Worm (Caenorhabditis elegans) whole organism, L3 larva: ENCODE measurements around the gene nas-29.

ENCODE experiments used
- ama-1 ChIP-seq: fragments of 150-350 bp; optimal IDR thresholded peaks from 2 replicates; lab custom pipeline; 2018
- elt-1 ChIP-seq: fragments of 150-350 bp; optimal IDR thresholded peaks from 2 replicates; lab custom pipeline; 2014; ENCODE audit warnings: missing biosample characterization, missing genetic modification characterization
- elt-2 ChIP-seq: sonication (generic microtip); optimal IDR thresholded peaks from 2 replicates; lab custom pipeline; 2016; ENCODE audit warnings: missing genetic modification reagents, mild to moderate bottlenecking, missing genetic modification characterization, missing compliant biosample characterization
- elt-3 ChIP-seq, 3 experiments: fragments of 150-350 bp in 1 of 3; sonication (generic microtip) in 2 of 3; optimal IDR thresholded peaks; 2 replicates in 2 of 3; 4 replicates in 1 of 3; lab custom pipeline; 2014 to 2017; ENCODE audit warnings: missing biosample characterization in 3 of 3, missing genetic modification characterization in 3 of 3
- fkh-10 ChIP-seq: sonication (generic microtip); optimal IDR thresholded peaks from 2 replicates; lab custom pipeline; 2017; ENCODE audit warnings: missing biosample characterization, missing genetic modification reagents, missing genetic modification characterization
- jun-1 ChIP-seq: fragments of 150-350 bp; optimal IDR thresholded peaks from 2 replicates; lab custom pipeline; 2014; ENCODE audit warnings: missing biosample characterization, missing genetic modification reagents, missing genetic modification characterization
- lin-15B ChIP-seq: fragments of 150-350 bp; optimal IDR thresholded peaks from 2 replicates; lab custom pipeline; 2014; ENCODE audit warnings: missing biosample characterization, missing genetic modification characterization
- nhr-237 ChIP-seq: fragments of 150-350 bp; optimal IDR thresholded peaks from 2 replicates; lab custom pipeline; 2014; ENCODE audit warnings: missing biosample characterization, missing genetic modification characterization
- tbx-2 ChIP-seq: sonication (generic microtip); optimal IDR thresholded peaks from 2 replicates; lab custom pipeline; 2016; ENCODE audit warnings: mild to moderate bottlenecking, missing genetic modification characterization, missing compliant biosample characterization
- unc-39 ChIP-seq: sonication (generic microtip); optimal IDR thresholded peaks from 4 replicates; lab custom pipeline; 2017; ENCODE audit warnings: missing biosample characterization, missing genetic modification characterization
- ztf-11 ChIP-seq: fragments of 150-350 bp; optimal IDR thresholded peaks from 2 replicates; lab custom pipeline; 2014; ENCODE audit warnings: missing biosample characterization, missing genetic modification characterization

ce11 chrII:5156983-5157382, 15.1 kb upstream of the nas-29 start, which contains the start of gene msp-45:
- TF ChIP-seq elt-2 (tag; lab: Kevin White, UChicago) (no peak), lin-15B (tag; lab: Kevin White, UChicago) (no peak), ztf-11 (tag; lab: Kevin White, UChicago) (no peak), unc-39 (tag; lab: Kevin White, UChicago) (no peak), tbx-2 (tag; lab: Kevin White, UChicago) (no peak), elt-3 (tag; optimal IDR thresholded peaks at IDR 0.05; lab: Kevin White, UChicago) (no peak), nhr-237 (no peak), jun-1 (no peak), ama-1 (lab: Kevin White, UChicago) (no peak), elt-1 (tag; lab: Kevin White, UChicago) (no peak), fkh-10 (GFP tag; lab: Kevin White, UChicago) (no peak)
